Worm (Caenorhabditis elegans) whole organism, late embryonic: ENCODE data around the gene osm-11.

Experiments used
- C08G9.2 ChIP-seq: sonication (generic microtip); optimal IDR thresholded peaks from 2 replicates; lab custom pipeline; 2016; ENCODE audit warnings: mild to moderate bottlenecking, missing genetic modification characterization, moderate library complexity, missing compliant biosample characterization
- C38D4.7 ChIP-seq: fragments of 200-800 bp; sonication (Bioruptor generic); optimal IDR thresholded peaks from 2 replicates; lab custom pipeline; 2018; ENCODE audit warnings: mild to moderate bottlenecking, missing genetic modification characterization, moderate library complexity, missing compliant biosample characterization
- Y22D7AL.16 ChIP-seq: sonication (generic microtip); optimal IDR thresholded peaks from 2 replicates; lab custom pipeline; 2016; ENCODE audit warnings: missing genetic modification characterization, missing compliant biosample characterization
- ahr-1 ChIP-seq: sonication (generic microtip); optimal IDR thresholded peaks from 2 replicates; lab custom pipeline; 2016; ENCODE audit warnings: missing genetic modification characterization, missing compliant biosample characterization
- ama-1 ChIP-seq: fragments of 150-350 bp; optimal IDR thresholded peaks from 2 replicates; lab custom pipeline; 2014
- ceh-18 ChIP-seq: sonication (generic microtip); optimal IDR thresholded peaks from 2 replicates; lab custom pipeline; 2016; ENCODE audit warnings: missing genetic modification characterization, missing compliant biosample characterization
- ceh-19 ChIP-seq: fragments of 200-800 bp; sonication (Bioruptor generic); optimal IDR thresholded peaks from 2 replicates; lab custom pipeline; 2018; ENCODE audit warnings: mild to moderate bottlenecking, missing genetic modification characterization, missing compliant biosample characterization
- ceh-2 ChIP-seq: sonication (generic microtip); optimal IDR thresholded peaks from 2 replicates; lab custom pipeline; 2016; ENCODE audit warnings: missing genotype, missing genetic modification characterization, missing compliant biosample characterization
- ceh-30 ChIP-seq: fragments of 150-350 bp; optimal IDR thresholded peaks from 2 replicates; lab custom pipeline; 2014; ENCODE audit warnings: missing biosample characterization, missing genetic modification characterization
- ceh-31 ChIP-seq: sonication (generic microtip); optimal IDR thresholded peaks from 2 replicates; lab custom pipeline; 2016; ENCODE audit warnings: missing genetic modification characterization, missing compliant biosample characterization
- ceh-34 ChIP-seq: sonication (generic microtip); optimal IDR thresholded peaks from 2 replicates; lab custom pipeline; 2016; ENCODE audit warnings: mild to moderate bottlenecking, missing genetic modification characterization, missing compliant biosample characterization
- ceh-45 ChIP-seq: fragments of 200-800 bp; sonication (Bioruptor generic); IDR thresholded peaks from 2 replicates; pipeline ENCODE4 v1.3.6; 2022; ENCODE audit warnings: missing genetic modification reagents, missing genetic modification characterization, missing compliant biosample characterization
- ceh-6 ChIP-seq: fragments of 200-800 bp; sonication (Bioruptor generic); optimal IDR thresholded peaks from 2 replicates; lab custom pipeline; 2018; ENCODE audit warnings: mild to moderate bottlenecking, missing genetic modification characterization, missing compliant biosample characterization
- ceh-9 ChIP-seq: sonication (generic microtip); optimal IDR thresholded peaks from 2 replicates; lab custom pipeline; 2016; ENCODE audit warnings: mild to moderate bottlenecking, missing genetic modification characterization, inconsistent platforms, missing compliant biosample characterization
- dmd-4 ChIP-seq: sonication (generic microtip); optimal IDR thresholded peaks from 2 replicates; lab custom pipeline; 2016; ENCODE audit warnings: borderline replicate concordance, missing genetic modification characterization, missing compliant biosample characterization
- elt-4 ChIP-seq: sonication (generic microtip); optimal IDR thresholded peaks from 2 replicates; lab custom pipeline; 2016; ENCODE audit warnings: missing genetic modification characterization, missing compliant biosample characterization
- eyg-1 ChIP-seq: sonication (generic microtip); optimal IDR thresholded peaks from 2 replicates; lab custom pipeline; 2016; ENCODE audit warnings: missing genotype, missing genetic modification characterization, missing compliant biosample characterization
- fax-1 ChIP-seq: sonication (generic microtip); optimal IDR thresholded peaks from 2 replicates; lab custom pipeline; 2016; ENCODE audit warnings: missing genotype, missing genetic modification characterization, missing compliant biosample characterization
- fkh-10 ChIP-seq: fragments of 150-350 bp; optimal IDR thresholded peaks from 2 replicates; lab custom pipeline; 2014; ENCODE audit warnings: missing biosample characterization, missing genetic modification reagents, missing genetic modification characterization
- fkh-6 ChIP-seq: sonication (generic microtip); optimal IDR thresholded peaks from 2 replicates; lab custom pipeline; 2016; ENCODE audit warnings: missing genetic modification characterization, missing compliant biosample characterization
- hlh-15 ChIP-seq: sonication (generic microtip); optimal IDR thresholded peaks from 2 replicates; lab custom pipeline; 2016; ENCODE audit warnings: missing genetic modification characterization, missing compliant biosample characterization
- hlh-6 ChIP-seq: sonication (generic microtip); optimal IDR thresholded peaks from 2 replicates; lab custom pipeline; 2016; ENCODE audit warnings: missing genotype, missing genetic modification characterization, missing compliant biosample characterization
- hlh-8 ChIP-seq: sonication (generic microtip); optimal IDR thresholded peaks from 2 replicates; lab custom pipeline; 2016; ENCODE audit warnings: missing genotype, missing genetic modification characterization, missing compliant biosample characterization
- lim-6 ChIP-seq: sonication (generic microtip); optimal IDR thresholded peaks from 2 replicates; lab custom pipeline; 2016; ENCODE audit warnings: missing genetic modification characterization, missing compliant biosample characterization
- lin-11 ChIP-seq: fragments of 200-800 bp; sonication (Bioruptor generic); optimal IDR thresholded peaks from 2 replicates; lab custom pipeline; 2018; ENCODE audit warnings: mild to moderate bottlenecking, missing genetic modification characterization, missing compliant biosample characterization
- mec-3 ChIP-seq: sonication (generic microtip); optimal IDR thresholded peaks from 2 replicates; lab custom pipeline; 2016; ENCODE audit warnings: borderline replicate concordance, missing genetic modification characterization, missing compliant biosample characterization
- nfya-1 ChIP-seq: sonication (generic microtip); optimal IDR thresholded peaks from 2 replicates; lab custom pipeline; 2017; ENCODE audit warnings: missing genetic modification characterization, mild to moderate bottlenecking, missing compliant biosample characterization, antibody characterized with exemption, moderate library complexity
- nhr-232 ChIP-seq: sonication (generic microtip); optimal IDR thresholded peaks from 2 replicates; lab custom pipeline; 2016; ENCODE audit warnings: missing genetic modification characterization, missing compliant biosample characterization
- odd-2 ChIP-seq: sonication (generic microtip); optimal IDR thresholded peaks from 2 replicates; lab custom pipeline; 2017; ENCODE audit warnings: antibody characterized with exemption, mild to moderate bottlenecking, missing genetic modification characterization, missing compliant biosample characterization
- pag-3 ChIP-seq: sonication (generic microtip); optimal IDR thresholded peaks from 2 replicates; lab custom pipeline; 2016; ENCODE audit warnings: missing compliant biosample characterization, missing genetic modification characterization, borderline replicate concordance
- pax-1 ChIP-seq: fragments of 150-350 bp; optimal IDR thresholded peaks from 2 replicates; lab custom pipeline; 2014; ENCODE audit warnings: missing biosample characterization, missing genetic modification characterization
- pqm-1 ChIP-seq: sonication (generic microtip); optimal IDR thresholded peaks from 2 replicates; lab custom pipeline; 2016; ENCODE audit warnings: missing genetic modification characterization, missing compliant biosample characterization
- ref-2 ChIP-seq: sonication (generic microtip); optimal IDR thresholded peaks from 2 replicates; lab custom pipeline; 2016; ENCODE audit warnings: missing genetic modification characterization, missing compliant biosample characterization
- sox-2 ChIP-seq: fragments of 200-800 bp; sonication (Bioruptor generic); IDR thresholded peaks from 2 replicates; pipeline ENCODE4 v1.3.6; 2022; ENCODE audit warnings: missing genetic modification reagents, missing genetic modification characterization, missing compliant biosample characterization
- sox-4 ChIP-seq: sonication (generic microtip); optimal IDR thresholded peaks from 2 replicates; lab custom pipeline; 2017; ENCODE audit warnings: mild to moderate bottlenecking, missing genetic modification characterization, inconsistent platforms, missing compliant biosample characterization
- tbx-2 ChIP-seq: sonication (generic microtip); optimal IDR thresholded peaks from 2 replicates; lab custom pipeline; 2016; ENCODE audit warnings: missing genetic modification characterization, missing compliant biosample characterization
- tbx-7 ChIP-seq: sonication (generic microtip); optimal IDR thresholded peaks from 2 replicates; lab custom pipeline; 2016; ENCODE audit warnings: missing genotype, missing genetic modification characterization, missing compliant biosample characterization
- unc-3 ChIP-seq, 2 experiments: fragments of 200-800 bp in 1 of 2; sonication (Bioruptor generic) in 1 of 2; sonication (generic microtip) in 1 of 2; conservative IDR thresholded peaks in 1 of 2; optimal IDR thresholded peaks in 1 of 2; 2 replicates each; pipeline versions ENCODE4 v1.3.6 to Lab custom; 2016 to 2022; ENCODE audit warnings: missing compliant biosample characterization in 2 of 2, missing genetic modification characterization in 2 of 2, missing genetic modification reagents in 1 of 2
- unc-42 ChIP-seq: sonication (generic microtip); optimal IDR thresholded peaks from 2 replicates; lab custom pipeline; 2016; ENCODE audit warnings: missing genotype, missing genetic modification characterization, missing compliant biosample characterization
- unc-55 ChIP-seq: sonication (generic microtip); optimal IDR thresholded peaks from 2 replicates; lab custom pipeline; 2017; ENCODE audit warnings: missing biosample characterization, missing genetic modification reagents, missing genetic modification characterization
- unc-86 ChIP-seq: sonication (generic microtip); optimal IDR thresholded peaks from 2 replicates; lab custom pipeline; 2016; ENCODE audit warnings: missing genetic modification characterization, missing compliant biosample characterization
- ztf-16 ChIP-seq: sonication (generic microtip); optimal IDR thresholded peaks from 2 replicates; lab custom pipeline; 2017; ENCODE audit warnings: missing genetic modification characterization, missing compliant biosample characterization

osm-11 gene

DNA sequence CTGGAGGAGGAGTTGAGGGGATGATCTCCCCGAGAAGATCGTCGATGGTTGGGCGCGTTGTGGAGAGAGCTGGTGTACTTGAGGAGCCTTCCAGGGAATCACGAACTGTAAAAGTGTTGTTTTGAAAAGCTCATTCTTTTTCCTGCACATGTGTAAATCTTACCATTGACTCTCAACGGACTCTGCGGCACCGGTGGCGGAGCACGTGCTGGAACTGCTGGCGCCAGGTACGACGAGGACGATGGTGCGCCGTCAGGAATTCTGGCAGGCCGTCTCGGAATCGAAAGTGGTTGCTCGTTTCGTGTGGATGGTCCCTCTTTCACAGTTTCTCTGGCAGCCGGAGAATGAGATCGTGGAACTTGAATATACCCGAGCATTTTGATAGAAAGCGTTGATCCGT lies 37.0 kb downstream of the osm-11 start:
- no peak for TF ChIP-seq C38D4.7 (GFP tag; lab: Kevin White, UChicago)
- TF ChIP-seq sox-2 (GFP tag; lab: Robert Waterston, UW) = no peak
- no peak for TF ChIP-seq lin-11 (tag; lab: Kevin White, UChicago)
- TF ChIP-seq tbx-7 (tag; lab: Kevin White, UChicago) = no peak
- no peak for TF ChIP-seq pax-1 (tag; lab: Kevin White, UChicago)
- TF ChIP-seq unc-42 = no peak
- TF ChIP-seq lim-6 (tag; lab: Kevin White, UChicago) = no peak
- no peak for TF ChIP-seq nhr-232 (tag; lab: Kevin White, UChicago)
- TF ChIP-seq ceh-18 = no peak
- TF ChIP-seq pqm-1 (tag; lab: Kevin White, UChicago) = no peak
- TF ChIP-seq ceh-19 (GFP tag; lab: Kevin White, UChicago) = no peak
- TF ChIP-seq eyg-1 (tag; lab: Kevin White, UChicago) = no peak
- no peak for TF ChIP-seq nfya-1 (tag; lab: Kevin White, UChicago)
- no peak for TF ChIP-seq fax-1 (tag; lab: Kevin White, UChicago)

DNA sequence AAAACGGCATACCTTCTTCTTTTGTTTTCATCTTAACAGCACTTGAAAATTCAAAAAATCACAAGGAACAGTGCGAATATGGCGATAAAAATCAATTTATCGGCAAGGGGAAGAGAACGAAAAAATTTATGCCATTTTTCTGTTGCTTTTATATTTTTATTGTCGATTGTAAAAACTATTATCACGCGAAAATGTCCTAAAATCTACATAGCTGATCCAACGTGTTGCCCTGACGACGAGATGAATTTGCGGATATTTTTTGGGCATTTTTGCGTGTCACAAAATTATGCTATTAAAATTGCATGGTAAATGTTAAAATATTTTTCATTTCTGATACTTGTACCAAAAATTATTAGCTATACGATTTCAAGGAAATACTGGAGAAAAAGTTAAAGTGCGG lies 39.4 kb downstream of the osm-11 start, which contains the start of gene F10D7.4:
Gene F10D7.4, minus strand, starts transcription at position 101 of the 400 bp plus-strand sequence.
- TF ChIP-seq nhr-232 (tag; lab: Kevin White, UChicago) (no peak), ceh-6 (no peak), tbx-2 (no peak), hlh-6 (tag; lab: Kevin White, UChicago) (no peak), ceh-34 (tag; lab: Kevin White, UChicago) (no peak), fkh-10 (GFP tag; lab: Kevin White, UChicago) (no peak), unc-42 (no peak), sox-4 (tag; lab: Kevin White, UChicago) (no peak), odd-2 (tag; lab: Kevin White, UChicago) (no peak), ceh-45 (no peak), ceh-19 (GFP tag; lab: Kevin White, UChicago) (no peak), elt-4 (tag; lab: Kevin White, UChicago) (no peak), unc-3 (GFP tag; conservative IDR thresholded peaks at IDR 0.05; lab: Robert Waterston, UW) (no peak), unc-3 (tag; optimal IDR thresholded peaks at IDR 0.05; lab: Kevin White, UChicago) (no peak), mec-3 (tag; lab: Kevin White, UChicago) (no peak), hlh-15 (tag; lab: Kevin White, UChicago) (no peak), Y22D7AL.16 (no peak), ama-1 (lab: Kevin White, UChicago) (no peak), sox-2 (GFP tag; lab: Robert Waterston, UW) (no peak), C08G9.2 (tag; lab: Kevin White, UChicago) (no peak), pag-3 (tag; lab: Kevin White, UChicago) (no peak)

DNA sequence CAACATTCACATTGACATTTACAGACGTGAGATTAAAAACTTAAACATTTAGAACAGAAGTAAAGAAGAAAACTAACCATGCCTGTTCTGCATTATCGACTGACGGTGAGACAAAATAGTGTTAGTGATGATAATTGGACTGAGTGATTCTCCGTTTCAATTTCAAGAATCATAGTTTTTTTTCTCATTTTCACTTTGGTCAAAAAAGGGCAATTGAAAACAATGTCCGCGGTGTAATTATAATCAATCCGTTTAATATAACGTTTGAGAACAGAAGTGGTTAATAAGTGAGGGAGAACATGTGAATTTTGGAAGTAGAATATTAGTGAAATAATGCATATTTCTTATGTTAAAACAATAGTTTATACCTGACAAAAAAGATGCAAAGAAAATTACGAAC lies 41.7 kb downstream of the osm-11 start, which contains the start of gene F10D7.10:
Gene F10D7.10, minus strand, starts transcription at position 101 of the 400 bp plus-strand sequence.
- TF ChIP-seq unc-86 (tag; lab: Kevin White, UChicago) (no peak), ahr-1 (tag; lab: Kevin White, UChicago) (no peak), ref-2 (tag; lab: Kevin White, UChicago) (no peak), pag-3 (tag; lab: Kevin White, UChicago) (no peak), ceh-2 (no peak)

DNA sequence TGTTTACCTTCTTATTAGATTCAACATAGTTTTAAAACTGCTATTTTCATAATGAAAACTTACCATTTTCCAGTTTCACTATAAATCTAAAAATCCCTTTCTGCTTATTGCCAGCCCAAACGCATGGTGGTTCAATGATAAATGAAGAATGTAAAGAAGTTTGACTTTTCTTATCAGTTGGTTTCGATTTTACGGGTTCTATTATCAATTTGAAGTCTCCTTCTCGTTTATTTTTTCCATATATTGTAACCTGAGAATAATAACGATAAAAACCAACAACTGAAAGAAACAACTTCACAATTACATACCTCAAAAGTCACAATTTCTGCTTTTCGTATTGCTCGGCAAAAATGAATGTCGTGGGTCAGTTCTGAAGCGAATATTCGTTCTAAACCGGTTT lies 42.4 kb downstream of the osm-11 start:
- TF ChIP-seq hlh-8 (tag; lab: Kevin White, UChicago) = no peak
- TF ChIP-seq ceh-30 (tag; lab: Kevin White, UChicago) = no peak
- TF ChIP-seq ceh-31 (tag; lab: Kevin White, UChicago) = no peak
- TF ChIP-seq lim-6 (tag; lab: Kevin White, UChicago) = no peak
- TF ChIP-seq fkh-6 (tag; lab: Kevin White, UChicago) = no peak
- TF ChIP-seq ztf-16 (tag; lab: Kevin White, UChicago) = no peak
- TF ChIP-seq ahr-1 (tag; lab: Kevin White, UChicago) = no peak
- no peak for TF ChIP-seq ceh-6
- no peak for TF ChIP-seq dmd-4 (tag; lab: Kevin White, UChicago)
- TF ChIP-seq ceh-9 (tag; lab: Kevin White, UChicago) = no peak
- TF ChIP-seq unc-55 (GFP tag; lab: Kevin White, UChicago) = no peak
- no peak for TF ChIP-seq unc-86 (tag; lab: Kevin White, UChicago)
- no peak for TF ChIP-seq sox-2 (GFP tag; lab: Robert Waterston, UW)
- no peak for TF ChIP-seq eyg-1 (tag; lab: Kevin White, UChicago)
- no peak for TF ChIP-seq pqm-1 (tag; lab: Kevin White, UChicago)
- TF ChIP-seq pax-1 (tag; lab: Kevin White, UChicago) = no peak
